Fruit fly (Drosophila melanogaster) whole organism, pupa: ENCODE results near the gene CG32856.

Experiments
- CG12605 ChIP-seq: fragments of 200-800 bp; sonication (Bioruptor generic); IDR thresholded peaks from 2 replicates; pipeline ENCODE4 v1.3.6; 2022; ENCODE audit warnings: missing biosample characterization, missing genetic modification characterization
- CG13204 ChIP-seq: fragments of 200-800 bp; sonication (Bioruptor generic); optimal IDR thresholded peaks from 2 replicates; lab custom pipeline; 2018; ENCODE audit warnings: missing biosample characterization, mild to moderate bottlenecking, missing genetic modification characterization, moderate library complexity
- CG17806 ChIP-seq: fragments of 200-800 bp; sonication (Bioruptor generic); optimal IDR thresholded peaks from 2 replicates; lab custom pipeline; 2018; ENCODE audit warnings: missing biosample characterization, mild to moderate bottlenecking, missing genetic modification characterization, moderate library complexity
- CG34367 ChIP-seq: fragments of 200-800 bp; sonication (Bioruptor generic); optimal IDR thresholded peaks from 2 replicates; lab custom pipeline; 2018; ENCODE audit warnings: missing biosample characterization, mild to moderate bottlenecking, missing genetic modification characterization
- CG4496 ChIP-seq: fragments of 200-800 bp; sonication (Bioruptor generic); IDR thresholded peaks from 3 replicates; pipeline ENCODE4 v1.3.6; 2022; ENCODE audit warnings: missing biosample characterization, missing genetic modification characterization
- CG8159 ChIP-seq: fragments of 200-800 bp; sonication (Bioruptor generic); optimal IDR thresholded peaks from 3 replicates; lab custom pipeline; 2018; ENCODE audit warnings: missing biosample characterization, mild to moderate bottlenecking, missing genetic modification characterization, moderate library complexity
- CG8301 ChIP-seq: fragments of 200-800 bp; sonication (Bioruptor generic); optimal IDR thresholded peaks from 2 replicates; lab custom pipeline; 2018; ENCODE audit warnings: missing biosample characterization, mild to moderate bottlenecking, missing genetic modification characterization
- EcR ChIP-seq: fragments of 200-800 bp; sonication (Bioruptor generic); optimal IDR thresholded peaks from 3 replicates; lab custom pipeline; 2019; ENCODE audit warnings: missing biosample characterization, missing genetic modification characterization, mild to moderate bottlenecking, moderate library complexity, missing genetic modification reagents
- Snoo ChIP-seq: fragments of 200-800 bp; sonication (Bioruptor generic); optimal IDR thresholded peaks from 3 replicates; lab custom pipeline; 2017; ENCODE audit warnings: missing biosample characterization, mild to moderate bottlenecking, missing genetic modification characterization, inconsistent platforms
- fd96Ca ChIP-seq: fragments of 200-800 bp; sonication (Bioruptor generic); IDR thresholded peaks from 3 replicates; pipeline ENCODE4 v1.3.6; 2022; ENCODE audit warnings: missing biosample characterization, missing genetic modification characterization
- gl ChIP-seq: fragments of 200-800 bp; sonication (Bioruptor generic); optimal IDR thresholded peaks from 2 replicates; lab custom pipeline; 2018; ENCODE audit warnings: missing biosample characterization, mild to moderate bottlenecking, missing genetic modification characterization
- rn ChIP-seq: fragments of 200-800 bp; sonication (Bioruptor generic); IDR thresholded peaks from 2 replicates; pipeline ENCODE4 v1.3.6; 2022; ENCODE audit warnings: missing biosample characterization, missing genetic modification characterization

- TF ChIP-seq gl (tag; lab: Kevin White, UChicago) (no peak), Snoo (tag; lab: Kevin White, UChicago) (no peak), CG8159 (tag; lab: Kevin White, UChicago) (no peak), fd96Ca (GFP tag; lab: Robert Waterston, UW) (no peak), CG13204 (GFP tag; lab: Kevin White, UChicago) (no peak), EcR (GFP tag; lab: Kevin White, UChicago) (peak; percentile 47), CG34367 (tag; lab: Kevin White, UChicago) (no peak), CG12605 (no peak), CG4496 (GFP tag; lab: Robert Waterston, UW) (no peak), rn (GFP tag; lab: Robert Waterston, UW) (no peak), CG17806 (tag; lab: Kevin White, UChicago) (no peak), CG8301 (tag; lab: Kevin White, UChicago) (no peak)
Observed at dm6 chr3R:15985762-15986214, 20.6 kb upstream of the CG32856 start, which contains the start of gene srp.
